Fruit fly (Drosophila melanogaster) whole organism, embryonic: ENCODE results near the gene Snm1.

ENCODE experiments used
- Abd-B ChIP-seq: fragments of 200-800 bp; sonication (Bioruptor generic); optimal IDR thresholded peaks from 2 replicates; lab custom pipeline; 2018; ENCODE audit warnings: missing biosample characterization, mild to moderate bottlenecking, missing genetic modification characterization, moderate library complexity
- CG10209 ChIP-seq: fragments of 200-800 bp; sonication (Bioruptor generic); optimal IDR thresholded peaks from 3 replicates; lab custom pipeline; 2017; ENCODE audit warnings: missing biosample characterization, mild to moderate bottlenecking, missing genetic modification characterization, missing genetic modification reagents
- CG1024 ChIP-seq: fragments of 200-800 bp; sonication (Bioruptor generic); IDR thresholded peaks from 2 replicates; pipeline ENCODE4 v1.3.6; 2022; ENCODE audit warnings: missing biosample characterization, missing genetic modification characterization
- CG10959 ChIP-seq: fragments of 200-800 bp; sonication (Bioruptor generic); IDR thresholded peaks from 2 replicates; pipeline ENCODE4 v1.3.6; 2022; ENCODE audit warnings: missing biosample characterization, missing genetic modification characterization
- CG11504 ChIP-seq: fragments of 200-800 bp; sonication (Bioruptor generic); optimal IDR thresholded peaks from 3 replicates; lab custom pipeline; 2019; ENCODE audit warnings: missing biosample characterization, mild to moderate bottlenecking, missing genetic modification characterization, moderate library complexity
- CG11695 ChIP-seq: fragments of 200-800 bp; sonication (Bioruptor generic); IDR thresholded peaks from 3 replicates; pipeline ENCODE4 v1.3.6; 2022; ENCODE audit warnings: missing biosample characterization, missing genetic modification characterization
- CG12104 ChIP-seq: fragments of 200-800 bp; sonication (Bioruptor generic); optimal IDR thresholded peaks from 3 replicates; lab custom pipeline; 2016; ENCODE audit warnings: missing biosample characterization, missing genetic modification characterization
- CG12155 ChIP-seq: fragments of 200-800 bp; sonication (Bioruptor generic); optimal IDR thresholded peaks from 3 replicates; lab custom pipeline; 2016; ENCODE audit warnings: missing biosample characterization, missing genetic modification characterization
- CG13624 ChIP-seq: fragments of 200-800 bp; sonication (Bioruptor generic); optimal IDR thresholded peaks from 2 replicates; lab custom pipeline; 2016; ENCODE audit warnings: missing biosample characterization, missing genetic modification characterization
- CG15011 ChIP-seq: fragments of 200-800 bp; sonication (Bioruptor generic); optimal IDR thresholded peaks from 3 replicates; lab custom pipeline; 2018; ENCODE audit warnings: missing biosample characterization, mild to moderate bottlenecking, missing genetic modification characterization
- CG17802 ChIP-seq: fragments of 200-800 bp; sonication (Bioruptor generic); optimal IDR thresholded peaks from 2 replicates; lab custom pipeline; 2018; ENCODE audit warnings: missing biosample characterization, mild to moderate bottlenecking, missing genetic modification characterization, moderate library complexity
- CG3407 ChIP-seq: fragments of 200-800 bp; sonication (Bioruptor generic); optimal IDR thresholded peaks from 2 replicates; lab custom pipeline; 2018; ENCODE audit warnings: missing biosample characterization, mild to moderate bottlenecking, missing genetic modification characterization
- CG34422 ChIP-seq: fragments of 200-800 bp; sonication (Bioruptor generic); IDR thresholded peaks from 3 replicates; pipeline ENCODE4 v1.3.6; 2022; ENCODE audit warnings: missing biosample characterization, missing genetic modification characterization
- CG3838 ChIP-seq: fragments of 200-800 bp; sonication (Bioruptor generic); optimal IDR thresholded peaks from 3 replicates; lab custom pipeline; 2016; ENCODE audit warnings: missing biosample characterization, missing genetic modification characterization
- CG7556 ChIP-seq: fragments of 200-800 bp; sonication (Bioruptor generic); optimal IDR thresholded peaks from 2 replicates; lab custom pipeline; 2017; ENCODE audit warnings: missing biosample characterization, mild to moderate bottlenecking, missing genetic modification characterization
- CG7839 ChIP-seq: fragments of 200-800 bp; sonication (Bioruptor generic); optimal IDR thresholded peaks from 3 replicates; lab custom pipeline; 2018; ENCODE audit warnings: missing biosample characterization, mild to moderate bottlenecking, missing genetic modification characterization, moderate library complexity
- CG7987 ChIP-seq: fragments of 200-800 bp; sonication (Bioruptor generic); optimal IDR thresholded peaks from 2 replicates; lab custom pipeline; 2018; ENCODE audit warnings: missing biosample characterization, mild to moderate bottlenecking, missing genetic modification characterization, moderate library complexity
- CG8290 ChIP-seq, 3 experiments: fragments of 200-800 bp; sonication (Bioruptor generic); optimal IDR thresholded peaks; 2 replicates each; lab custom pipeline; 2016 to 2019; ENCODE audit warnings: missing biosample characterization in 3 of 3, missing genetic modification characterization in 3 of 3, mild to moderate bottlenecking in 2 of 3, moderate library complexity in 1 of 3
- CG8359 ChIP-seq: fragments of 200-800 bp; sonication (Bioruptor generic); optimal IDR thresholded peaks from 2 replicates; lab custom pipeline; 2017; ENCODE audit warnings: missing biosample characterization, mild to moderate bottlenecking, missing genetic modification characterization, borderline replicate concordance
- CG8944 ChIP-seq: fragments of 200-800 bp; sonication (Bioruptor generic); optimal IDR thresholded peaks from 3 replicates; lab custom pipeline; 2016; ENCODE audit warnings: missing biosample characterization, missing genetic modification characterization
- CkIIα-i1 ChIP-seq: fragments of 200-800 bp; sonication (Bioruptor generic); IDR thresholded peaks from 2 replicates; pipeline ENCODE4 v1.3.6; 2022; ENCODE audit warnings: missing biosample characterization, missing genetic modification characterization
- Dbx ChIP-seq: fragments of 200-800 bp; sonication (Bioruptor generic); IDR thresholded peaks from 3 replicates; pipeline ENCODE4 v1.3.6; 2022; ENCODE audit warnings: missing biosample characterization, missing genetic modification characterization
- Ets97D ChIP-seq: fragments of 200-800 bp; sonication (Bioruptor generic); optimal IDR thresholded peaks from 3 replicates; lab custom pipeline; 2016; ENCODE audit warnings: missing biosample characterization, missing genetic modification characterization
- Gsc ChIP-seq: fragments of 200-800 bp; sonication (Bioruptor generic); IDR thresholded peaks from 2 replicates; pipeline ENCODE4 v1.3.6; 2022; ENCODE audit warnings: missing biosample characterization, missing genetic modification characterization
- HLH3B ChIP-seq: fragments of 200-800 bp; sonication (Bioruptor generic); IDR thresholded peaks from 2 replicates; pipeline ENCODE4 v1.3.6; 2022; ENCODE audit warnings: missing biosample characterization, missing genetic modification characterization
- Lpt ChIP-seq: fragments of >200 bp; optimal IDR thresholded peaks from 2 replicates; lab custom pipeline; 2018; ENCODE audit warnings: missing biosample characterization, missing genetic modification characterization
- Mad ChIP-seq: fragments of 200-800 bp; sonication (Bioruptor generic); optimal IDR thresholded peaks from 2 replicates; lab custom pipeline; 2016; ENCODE audit warnings: missing biosample characterization, missing genetic modification characterization
- Meics ChIP-seq: fragments of 200-800 bp; sonication (Bioruptor generic); optimal IDR thresholded peaks from 2 replicates; lab custom pipeline; 2017; ENCODE audit warnings: missing biosample characterization, mild to moderate bottlenecking, missing genetic modification characterization
- NK7.1 ChIP-seq: fragments of 200-800 bp; sonication (Bioruptor generic); optimal IDR thresholded peaks from 3 replicates; lab custom pipeline; 2016; ENCODE audit warnings: missing biosample characterization, missing genetic modification characterization
- Optix ChIP-seq: fragments of 200-800 bp; sonication (Bioruptor generic); IDR thresholded peaks from 3 replicates; pipeline ENCODE4 v1.3.6; 2022; ENCODE audit warnings: missing biosample characterization, missing genetic modification characterization
- PHDP ChIP-seq: fragments of 200-800 bp; sonication (Bioruptor generic); optimal IDR thresholded peaks from 3 replicates; lab custom pipeline; 2018; ENCODE audit warnings: missing biosample characterization, mild to moderate bottlenecking, missing genetic modification characterization, moderate library complexity
- Ravus ChIP-seq: fragments of 200-800 bp; sonication (Bioruptor generic); IDR thresholded peaks from 2 replicates; pipeline ENCODE4 v1.3.6; 2022; ENCODE audit warnings: missing biosample characterization, missing genetic modification characterization
- Sry-β ChIP-seq: fragments of 200-800 bp; sonication (Bioruptor generic); optimal IDR thresholded peaks from 2 replicates; lab custom pipeline; 2018; ENCODE audit warnings: missing biosample characterization, mild to moderate bottlenecking, missing genetic modification characterization, moderate library complexity
- btn ChIP-seq: fragments of 200-800 bp; sonication (Bioruptor generic); optimal IDR thresholded peaks from 2 replicates; lab custom pipeline; 2016; ENCODE audit warnings: missing biosample characterization, missing genetic modification characterization
- cato ChIP-seq: fragments of 200-800 bp; sonication (Bioruptor generic); optimal IDR thresholded peaks from 2 replicates; lab custom pipeline; 2016; ENCODE audit warnings: missing biosample characterization, missing genetic modification characterization, borderline replicate concordance
- cg ChIP-seq: fragments of 200-800 bp; sonication (Bioruptor generic); optimal IDR thresholded peaks from 3 replicates; lab custom pipeline; 2019; ENCODE audit warnings: missing biosample characterization, mild to moderate bottlenecking, missing genetic modification characterization, moderate library complexity
- dan ChIP-seq: fragments of 200-800 bp; sonication (Bioruptor generic); IDR thresholded peaks from 2 replicates; pipeline ENCODE4 v1.3.6; 2022; ENCODE audit warnings: missing biosample characterization, missing genetic modification characterization
- eve ChIP-seq, 2 experiments: fragments of >200 bp; optimal IDR thresholded peaks; 2 replicates each; lab custom pipeline; 2017; ENCODE audit warnings: missing biosample characterization in 2 of 2, missing genetic modification characterization in 2 of 2
- ewg ChIP-seq: fragments of 200-800 bp; sonication (Bioruptor generic); optimal IDR thresholded peaks from 3 replicates; lab custom pipeline; 2017; ENCODE audit warnings: mild to moderate bottlenecking, missing biosample characterization, missing genetic modification reagents, missing genetic modification characterization
- eyg ChIP-seq: fragments of 200-800 bp; sonication (Bioruptor generic); optimal IDR thresholded peaks from 3 replicates; lab custom pipeline; 2016; ENCODE audit warnings: missing biosample characterization, missing genetic modification characterization
- h ChIP-seq: fragments of >200 bp; optimal IDR thresholded peaks from 2 replicates; lab custom pipeline; 2017
- hth ChIP-seq: fragments of >200 bp; optimal IDR thresholded peaks from 2 replicates; lab custom pipeline; 2017; ENCODE audit warnings: inconsistent platforms
- jigr1 ChIP-seq: fragments of 200-800 bp; sonication (Bioruptor generic); IDR thresholded peaks from 3 replicates; pipeline ENCODE4 v1.3.6; 2022; ENCODE audit warnings: missing biosample characterization, missing genetic modification characterization
- klu ChIP-seq: fragments of 200-800 bp; sonication (Bioruptor generic); IDR thresholded peaks from 2 replicates; pipeline ENCODE4 v1.3.6; 2022; ENCODE audit warnings: missing biosample characterization, missing genetic modification characterization
- mld ChIP-seq: fragments of 200-800 bp; sonication (Bioruptor generic); IDR thresholded peaks from 3 replicates; pipeline ENCODE4 v1.3.6; 2022; ENCODE audit warnings: missing biosample characterization, missing genetic modification characterization; ENCODE audit not compliant: partially characterized antibody
- nmo ChIP-seq: fragments of 200-800 bp; sonication (Bioruptor generic); optimal IDR thresholded peaks from 2 replicates; lab custom pipeline; 2018; ENCODE audit warnings: missing biosample characterization, mild to moderate bottlenecking, missing genetic modification characterization, moderate library complexity
- phol ChIP-seq: fragments of 200-800 bp; sonication (Bioruptor generic); optimal IDR thresholded peaks from 3 replicates; lab custom pipeline; 2018; ENCODE audit warnings: missing biosample characterization, mild to moderate bottlenecking, missing genetic modification characterization, moderate library complexity
- sqz ChIP-seq: fragments of 200-800 bp; sonication (Bioruptor generic); optimal IDR thresholded peaks from 3 replicates; lab custom pipeline; 2018; ENCODE audit warnings: missing biosample characterization, mild to moderate bottlenecking, missing genetic modification characterization
- sr ChIP-seq: fragments of 200-800 bp; sonication (Bioruptor generic); IDR thresholded peaks from 3 replicates; pipeline ENCODE4 v1.3.6; 2022; ENCODE audit warnings: missing biosample characterization, missing genetic modification characterization
- sug ChIP-seq: fragments of 200-800 bp; optimal IDR thresholded peaks from 2 replicates; lab custom pipeline; 2019; ENCODE audit warnings: missing biosample characterization, mild to moderate bottlenecking, missing genetic modification characterization, moderate library complexity
- tup ChIP-seq: fragments of 200-800 bp; sonication (Bioruptor generic); optimal IDR thresholded peaks from 2 replicates; lab custom pipeline; 2016; ENCODE audit warnings: missing biosample characterization, mild to moderate bottlenecking, missing genetic modification characterization, moderate library complexity

The Snm1 gene

dm6 chr3R:5547464-5547943 lies 7.4 kb upstream of the Snm1 start, which contains the start of gene CG2519 (continued):
- TF ChIP-seq CG13624, result peak; percentile 92
- no peak for TF ChIP-seq Gsc (GFP tag; lab: Robert Waterston, UW)
- peak; percentile 45 for TF ChIP-seq CG8944 (GFP tag; lab: Kevin White, UChicago)
- TF ChIP-seq CG17802 (tag; lab: Kevin White, UChicago), result no peak
- no peak; the same call in 1 of the 2 replicates for TF ChIP-seq Ravus
- TF ChIP-seq Optix (GFP tag; lab: Robert Waterston, UW), result 0 out of 3 replicates have a peak, but pooled peaks have one; percentile 40
- no peak for TF ChIP-seq CG3838 (GFP tag; lab: Kevin White, UChicago)
- TF ChIP-seq CG15011 (GFP tag; lab: Kevin White, UChicago), result no peak
- TF ChIP-seq Sry-β (GFP tag; lab: Kevin White, UChicago), result peak; percentile 74
- TF ChIP-seq CG3407 (GFP tag; lab: Kevin White, UChicago), result no peak
- TF ChIP-seq sug (tag; lab: Kevin White, UChicago), result no peak
- TF ChIP-seq cg (GFP tag; lab: Kevin White, UChicago), result peak; percentile 98
- peak; percentile 92 for TF ChIP-seq mld (GFP tag; lab: Robert Waterston, UW)
- TF ChIP-seq cato (GFP tag; lab: Kevin White, UChicago), result no peak
- TF ChIP-seq CkIIα-i1 (GFP tag; lab: Robert Waterston, UW), result no peak
- TF ChIP-seq h (lab: Kevin White, UChicago), result no peak
- peak; percentile 44 for TF ChIP-seq CG8290 (GFP tag; optimal IDR thresholded peaks at IDR 0.05; lab: Kevin White, UChicago)
- no peak for TF ChIP-seq CG8290 (tag; optimal IDR thresholded peaks at IDR 0.05; lab: Kevin White, UChicago)
- TF ChIP-seq hth, result no peak
- peak; percentile 77 for TF ChIP-seq Ets97D (GFP tag; lab: Kevin White, UChicago)
- no peak for TF ChIP-seq Lpt (GFP tag; lab: Kevin White, UChicago)
- peak; percentile 14 for TF ChIP-seq tup (GFP tag; lab: Kevin White, UChicago)
- TF ChIP-seq CG34422 (GFP tag; lab: Robert Waterston, UW), result peak; percentile 87
- no peak for TF ChIP-seq sqz
- peak; percentile 15 for TF ChIP-seq CG10209 (GFP tag; lab: Kevin White, UChicago)
- TF ChIP-seq PHDP (tag; lab: Kevin White, UChicago), result no peak
- peak; percentile 82 for TF ChIP-seq CG7987 (GFP tag; lab: Kevin White, UChicago)
- no peak for TF ChIP-seq Abd-B (GFP tag; lab: Kevin White, UChicago)
- TF ChIP-seq Meics, result no peak
- TF ChIP-seq CG10959 (GFP tag; lab: Robert Waterston, UW), result peak; percentile 34; the same call in 1 of the 2 replicates
- peak; percentile 46 for TF ChIP-seq CG12104 (GFP tag; lab: Kevin White, UChicago)
- no peak for TF ChIP-seq CG7839
- TF ChIP-seq nmo (GFP tag; lab: Kevin White, UChicago), result no peak
- no peak; the same call in 1 of the 2 replicates for TF ChIP-seq CG1024 (GFP tag; lab: Robert Waterston, UW)
- TF ChIP-seq eve (GFP tag; optimal IDR thresholded peaks at IDR 0.05; lab: Kevin White, UChicago), result no peak
- TF ChIP-seq CG8359 (GFP tag; lab: Kevin White, UChicago), result no peak
- TF ChIP-seq ewg (GFP tag; lab: Kevin White, UChicago), result peak; percentile 73
- TF ChIP-seq btn, result no peak
- 0 out of 3 replicates have a peak, but pooled peaks have one; percentile 19 for TF ChIP-seq CG11695 (GFP tag; lab: Robert Waterston, UW)
- TF ChIP-seq CG7556 (GFP tag; lab: Kevin White, UChicago), result no peak
- TF ChIP-seq Dbx (GFP tag; lab: Robert Waterston, UW), result peak; percentile 71
- TF ChIP-seq dan (GFP tag; lab: Robert Waterston, UW), result no peak
- TF ChIP-seq NK7.1 (GFP tag; lab: Kevin White, UChicago), result no peak
- TF ChIP-seq klu (GFP tag; lab: Robert Waterston, UW), result no peak
- no peak for TF ChIP-seq CG11504 (tag; lab: Kevin White, UChicago)
- peak; percentile 48 for TF ChIP-seq Mad (GFP tag; lab: Kevin White, UChicago)
- TF ChIP-seq phol (tag; lab: Kevin White, UChicago), result peak; percentile 65
- TF ChIP-seq jigr1 (GFP tag; lab: Robert Waterston, UW), result peak; percentile 52; the same call in 1 of the 3 replicates
- no peak for TF ChIP-seq sr (GFP tag; lab: Robert Waterston, UW)
- TF ChIP-seq CG12155, result peak; percentile 58
- peak; percentile 35 for TF ChIP-seq eyg (GFP tag; lab: Kevin White, UChicago)
- TF ChIP-seq HLH3B (GFP tag; lab: Robert Waterston, UW), result peak; percentile 55; the same call in 1 of the 2 replicates
